Worm (Caenorhabditis elegans) whole organism, midembryonic: ENCODE results near the gene twk-17.

ENCODE experiments used
- med-1 ChIP-seq: sonication (generic microtip); optimal IDR thresholded peaks from 2 replicates; lab custom pipeline; 2017; ENCODE audit warnings: missing genetic modification characterization, mild to moderate bottlenecking, missing compliant biosample characterization, antibody characterized with exemption, missing genetic modification reagents; ENCODE audit not compliant: insufficient read depth
- ztf-23 ChIP-seq: fragments of 200-800 bp; sonication (Bioruptor generic); IDR thresholded peaks from 2 replicates; pipeline ENCODE4 v1.3.6; 2022; ENCODE audit warnings: missing genetic modification reagents, missing genetic modification characterization, missing compliant biosample characterization
- ztf-29 ChIP-seq: fragments of 200-800 bp; sonication (Bioruptor generic); IDR thresholded peaks from 2 replicates; pipeline ENCODE4 v1.3.6; 2022; ENCODE audit warnings: missing genetic modification reagents, missing genetic modification characterization, missing compliant biosample characterization

ce11 chrX:7590756-7591155, 17.1 kb downstream of the twk-17 start:
- TF ChIP-seq med-1 (GFP tag; lab: Kevin White, UChicago), result no peak
- no peak for TF ChIP-seq ztf-23 (GFP tag; lab: Robert Waterston, UW)
- TF ChIP-seq ztf-29 (GFP tag; lab: Robert Waterston, UW), result no peak
